Worm (Caenorhabditis elegans): ENCODE results near the gene flp-6.

DNA sequence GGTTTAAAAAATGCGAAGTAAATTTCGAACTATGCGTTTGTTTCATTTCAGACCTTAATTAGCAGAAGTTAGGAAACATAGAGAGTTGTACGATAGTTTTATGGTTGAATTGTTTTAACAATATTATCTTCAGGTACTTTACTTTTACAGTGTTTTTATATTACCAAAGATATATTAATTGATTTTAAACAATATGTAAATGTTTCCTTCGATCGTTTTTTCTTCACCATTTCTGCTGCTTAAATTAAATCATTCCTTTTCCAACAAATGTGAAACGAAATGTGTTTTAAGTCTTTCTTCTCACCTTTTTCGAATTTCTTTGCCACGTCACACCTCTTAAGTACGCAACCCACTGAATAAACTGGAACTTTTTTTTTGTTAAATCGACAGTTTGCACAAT is 18.4 kb upstream of the flp-6 start:
- no peak for TF ChIP-seq lin-38 (GFP tag; IDR thresholded peaks at IDR 0.05)
- no peak for TF ChIP-seq ces-1 (GFP tag; optimal IDR thresholded peaks at IDR 0.05)
- no peak for TF ChIP-seq ztf-11 (tag; optimal IDR thresholded peaks at IDR 0.05)
- TF ChIP-seq nhr-237 (tag; optimal IDR thresholded peaks at IDR 0.05) = no peak
- TF ChIP-seq spr-1 (tag; optimal IDR thresholded peaks at IDR 0.05) = no peak
- no peak for TF ChIP-seq tra-1 (GFP tag; IDR thresholded peaks at IDR 0.05)
- TF ChIP-seq Y5F2A.4 (GFP tag; optimal IDR thresholded peaks at IDR 0.05) = no peak
